Worm (Caenorhabditis elegans): ENCODE measurements around the gene Y38C1AA.1.

- TF ChIP-seq W03F9.2 (tag; optimal IDR thresholded peaks at IDR 0.05) (no peak), dao-5 (tag; optimal IDR thresholded peaks at IDR 0.05) (no peak)
These were observed 56.3 kb downstream of the Y38C1AA.1 start, which contains the start of gene pat-6 for ce11 chrIV:264182-264709.

Data from whole organism, L4/young adult.